Worm (Caenorhabditis elegans): ENCODE data around the gene Y55F3AM.11.

ce11 chrIV:1046996-1047395 is 2.8 kb upstream of the Y55F3AM.11 start:
- no peak for TF ChIP-seq rnt-1 (tag; optimal IDR thresholded peaks at IDR 0.05)
- no peak for TF ChIP-seq nhr-77 (tag; optimal IDR thresholded peaks at IDR 0.05)
- TF ChIP-seq mep-1 (tag; optimal IDR thresholded peaks at IDR 0.05): no peak
- TF ChIP-seq snpc-4 (tag; optimal IDR thresholded peaks at IDR 0.05): no peak
- TF ChIP-seq lin-13 (GFP tag; optimal IDR thresholded peaks at IDR 0.05): no peak
- TF ChIP-seq ces-1 (GFP tag; optimal IDR thresholded peaks at IDR 0.05): no peak
- TF ChIP-seq ztf-11 (tag; optimal IDR thresholded peaks at IDR 0.05): no peak
- TF ChIP-seq fos-1 (tag; optimal IDR thresholded peaks at IDR 0.05): no peak
